Worm (Caenorhabditis elegans) whole organism, L4/young adult: ENCODE results near the gene dhc-3.

Experiments
- W03F9.2 ChIP-seq: fragments of 150-350 bp; optimal IDR thresholded peaks from 2 replicates; lab custom pipeline; 2014; ENCODE audit warnings: missing biosample characterization, missing genetic modification characterization
- dao-5 ChIP-seq: sonication (generic microtip); optimal IDR thresholded peaks from 2 replicates; lab custom pipeline; 2016; ENCODE audit warnings: missing genotype, missing genetic modification characterization, moderate library complexity, missing compliant biosample characterization
- him-1 ChIP-seq: sonication (generic microtip); optimal IDR thresholded peaks from 2 replicates; lab custom pipeline; 2016; ENCODE audit warnings: missing genotype, missing genetic modification reagents, missing genetic modification characterization, missing compliant biosample characterization

ce11 chrV:13157073-13157472 is 18.3 kb downstream of the dhc-3 start:
- TF ChIP-seq dao-5 (tag; lab: Kevin White, UChicago) (no peak), him-1 (tag; lab: Kevin White, UChicago) (no peak), W03F9.2 (tag; lab: Kevin White, UChicago) (no peak)
